Worm (Caenorhabditis elegans) whole organism, L1 larva: ENCODE measurements around the gene Y39A1C.1.

Experiments used
- C04F5.9 ChIP-seq: sonication (generic microtip); optimal IDR thresholded peaks from 2 replicates; lab custom pipeline; 2016; ENCODE audit warnings: missing genetic modification characterization, missing compliant biosample characterization
- C16A3.4 ChIP-seq: fragments of 150-350 bp; optimal IDR thresholded peaks from 2 replicates; lab custom pipeline; 2014; ENCODE audit warnings: missing biosample characterization, missing genetic modification characterization
- Y116A8C.19 ChIP-seq: sonication (generic microtip); optimal IDR thresholded peaks from 2 replicates; lab custom pipeline; 2016; ENCODE audit warnings: missing compliant biosample characterization, missing genetic modification characterization, borderline replicate concordance
- aha-1 ChIP-seq: fragments of 150-350 bp; optimal IDR thresholded peaks from 2 replicates; lab custom pipeline; 2014; ENCODE audit warnings: missing biosample characterization, missing genetic modification characterization
- ama-1 ChIP-seq: fragments of 150-350 bp; optimal IDR thresholded peaks from 2 replicates; lab custom pipeline; 2014
- ceh-63 ChIP-seq: fragments of 200-800 bp; sonication (Bioruptor generic); optimal IDR thresholded peaks from 2 replicates; lab custom pipeline; 2018; ENCODE audit warnings: mild to moderate bottlenecking, missing genetic modification characterization, missing compliant biosample characterization
- ceh-88 ChIP-seq: fragments of 200-800 bp; sonication (Bioruptor generic); IDR thresholded peaks from 2 replicates; pipeline ENCODE4 v1.3.6; 2022; ENCODE audit warnings: missing genetic modification characterization, missing compliant biosample characterization
- ceh-90 ChIP-seq: sonication (generic microtip); optimal IDR thresholded peaks from 2 replicates; lab custom pipeline; 2016; ENCODE audit warnings: missing genetic modification characterization, missing compliant biosample characterization
- ces-1 ChIP-seq: fragments of 150-350 bp; optimal IDR thresholded peaks from 2 replicates; lab custom pipeline; 2014; ENCODE audit warnings: missing biosample characterization, missing genetic modification reagents, missing genetic modification characterization
- dsc-1 ChIP-seq: sonication (generic microtip); optimal IDR thresholded peaks from 2 replicates; lab custom pipeline; 2016; ENCODE audit warnings: mild to moderate bottlenecking, missing genetic modification characterization, missing compliant biosample characterization
- efl-1 ChIP-seq, 4 experiments: fragments of 150-350 bp; optimal IDR thresholded peaks in 3 of 4; peaks in 1 of 4; 1 replicate in 1 of 4; 2 replicates in 3 of 4; lab custom pipeline; 2014; ENCODE audit warnings: missing biosample characterization in 2 of 4, missing genetic modification characterization in 2 of 4, missing genetic modification reagents in 2 of 4
- efl-3 ChIP-seq: fragments of 200-800 bp; sonication (Bioruptor generic); optimal IDR thresholded peaks from 2 replicates; lab custom pipeline; 2018; ENCODE audit warnings: mild to moderate bottlenecking, missing genetic modification characterization, missing compliant biosample characterization
- egl-13 ChIP-seq: sonication (generic microtip); optimal IDR thresholded peaks from 2 replicates; lab custom pipeline; 2016; ENCODE audit warnings: missing genotype, missing genetic modification reagents, missing genetic modification characterization, missing compliant biosample characterization
- elt-2 ChIP-seq: sonication (generic microtip); optimal IDR thresholded peaks from 2 replicates; lab custom pipeline; 2016; ENCODE audit warnings: missing genetic modification characterization, mild to moderate bottlenecking, inconsistent platforms, missing compliant biosample characterization, missing genetic modification reagents
- fkh-10 ChIP-seq: sonication (generic microtip); optimal IDR thresholded peaks from 2 replicates; lab custom pipeline; 2017; ENCODE audit warnings: missing biosample characterization, missing genetic modification reagents, missing genetic modification characterization
- fkh-4 ChIP-seq: sonication (generic microtip); optimal IDR thresholded peaks from 2 replicates; lab custom pipeline; 2016; ENCODE audit warnings: missing compliant biosample characterization, missing genetic modification characterization, borderline replicate concordance
- fkh-8 ChIP-seq: sonication (generic microtip); optimal IDR thresholded peaks from 2 replicates; lab custom pipeline; 2016; ENCODE audit warnings: mild to moderate bottlenecking, missing genetic modification characterization, missing compliant biosample characterization
- hlh-4 ChIP-seq: sonication (generic microtip); optimal IDR thresholded peaks from 2 replicates; lab custom pipeline; 2016; ENCODE audit warnings: mild to moderate bottlenecking, missing genetic modification characterization, missing compliant biosample characterization
- isw-1 ChIP-seq: fragments of 200-800 bp; sonication (Bioruptor generic); IDR thresholded peaks from 2 replicates; pipeline ENCODE4 v1.3.6; 2022; ENCODE audit warnings: missing genetic modification characterization, missing compliant biosample characterization
- lin-13 ChIP-seq: fragments of 150-350 bp; optimal IDR thresholded peaks from 2 replicates; lab custom pipeline; 2014; ENCODE audit warnings: missing biosample characterization, missing genetic modification reagents, missing genetic modification characterization
- lin-14 ChIP-seq: fragments of 200-800 bp; sonication (Bioruptor generic); optimal IDR thresholded peaks from 2 replicates; lab custom pipeline; 2018; ENCODE audit warnings: mild to moderate bottlenecking, missing genetic modification characterization, moderate library complexity, missing compliant biosample characterization
- lin-15B ChIP-seq: fragments of 150-350 bp; sonication (generic microtip); optimal IDR thresholded peaks from 3 replicates; lab custom pipeline; 2014; ENCODE audit warnings: missing biosample characterization, missing genetic modification characterization
- lin-35 ChIP-seq, 2 experiments: fragments of 150-350 bp; optimal IDR thresholded peaks; 2 replicates each; lab custom pipeline; 2014; ENCODE audit warnings: missing biosample characterization in 2 of 2, missing genetic modification characterization in 2 of 2, missing genetic modification reagents in 2 of 2
- lir-3 ChIP-seq: sonication (generic microtip); optimal IDR thresholded peaks from 2 replicates; lab custom pipeline; 2016; ENCODE audit warnings: mild to moderate bottlenecking, missing genetic modification characterization, moderate library complexity, missing compliant biosample characterization; ENCODE audit not compliant: poor library complexity
- mab-9 ChIP-seq: fragments of 200-800 bp; sonication (Bioruptor generic); IDR thresholded peaks from 2 replicates; pipeline ENCODE4 v1.3.6; 2022; ENCODE audit warnings: missing genetic modification reagents, missing genetic modification characterization, missing compliant biosample characterization
- mef-2 ChIP-seq: fragments of 150-350 bp; optimal IDR thresholded peaks from 2 replicates; lab custom pipeline; 2014; ENCODE audit warnings: missing biosample characterization, missing genetic modification characterization
- nhr-19 ChIP-seq: fragments of 200-800 bp; sonication (Bioruptor generic); conservative IDR thresholded peaks from 2 replicates; pipeline ENCODE4 v1.3.6; 2022; ENCODE audit warnings: missing genetic modification characterization, missing compliant biosample characterization
- nhr-237 ChIP-seq: fragments of 150-350 bp; optimal IDR thresholded peaks from 2 replicates; lab custom pipeline; 2014; ENCODE audit warnings: missing biosample characterization, missing genetic modification characterization
- nhr-47 ChIP-seq: sonication (generic microtip); optimal IDR thresholded peaks from 2 replicates; lab custom pipeline; 2016; ENCODE audit warnings: mild to moderate bottlenecking, missing genetic modification characterization, moderate library complexity, missing compliant biosample characterization
- nhr-71 ChIP-seq: sonication (generic microtip); optimal IDR thresholded peaks from 2 replicates; lab custom pipeline; 2016; ENCODE audit warnings: mild to moderate bottlenecking, missing genetic modification characterization, moderate library complexity, missing compliant biosample characterization
- nhr-84 ChIP-seq: sonication (generic microtip); optimal IDR thresholded peaks from 2 replicates; lab custom pipeline; 2017; ENCODE audit warnings: missing biosample characterization, missing genetic modification characterization
- nhr-85 ChIP-seq: sonication (generic microtip); peaks from one replicate; lab custom pipeline; 2016; ENCODE audit warnings: missing genetic modification characterization, inconsistent platforms, missing compliant biosample characterization
- nhr-90 ChIP-seq: sonication (generic microtip); optimal IDR thresholded peaks from 2 replicates; lab custom pipeline; 2016; ENCODE audit warnings: mild to moderate bottlenecking, missing genetic modification characterization, missing compliant biosample characterization; ENCODE audit not compliant: poor library complexity
- pag-3 ChIP-seq: sonication (generic microtip); optimal IDR thresholded peaks from 2 replicates; lab custom pipeline; 2017; ENCODE audit warnings: missing genetic modification characterization, mild to moderate bottlenecking, missing compliant biosample characterization, antibody characterized with exemption, borderline replicate concordance; ENCODE audit not compliant: insufficient read depth
- pax-3 ChIP-seq: fragments of 200-800 bp; sonication (Bioruptor generic); optimal IDR thresholded peaks from 2 replicates; lab custom pipeline; 2018; ENCODE audit warnings: mild to moderate bottlenecking, missing genetic modification characterization, moderate library complexity, missing compliant biosample characterization
- pqm-1 ChIP-seq: sonication (generic microtip); optimal IDR thresholded peaks from 3 replicates; lab custom pipeline; 2017; ENCODE audit warnings: missing biosample characterization, missing genetic modification characterization
- rnt-1 ChIP-seq: sonication (generic microtip); optimal IDR thresholded peaks from 2 replicates; lab custom pipeline; 2016; ENCODE audit warnings: mild to moderate bottlenecking, missing genetic modification characterization, moderate library complexity, missing compliant biosample characterization
- snpc-4 ChIP-seq: fragments of 150-350 bp; optimal IDR thresholded peaks from 2 replicates; lab custom pipeline; 2014; ENCODE audit warnings: missing biosample characterization, missing genetic modification characterization
- sox-4 ChIP-seq: sonication (generic microtip); optimal IDR thresholded peaks from 2 replicates; lab custom pipeline; 2016; ENCODE audit warnings: missing genetic modification characterization, missing compliant biosample characterization
- swsn-7 ChIP-seq: sonication (generic microtip); optimal IDR thresholded peaks from 2 replicates; lab custom pipeline; 2016; ENCODE audit warnings: missing genetic modification characterization, missing compliant biosample characterization
- tbx-2 ChIP-seq: sonication (generic microtip); optimal IDR thresholded peaks from 2 replicates; lab custom pipeline; 2016; ENCODE audit warnings: missing genetic modification characterization, missing compliant biosample characterization
- tlp-1 ChIP-seq: fragments of 150-350 bp; optimal IDR thresholded peaks from 2 replicates; lab custom pipeline; 2014; ENCODE audit warnings: missing biosample characterization, missing genetic modification characterization
- unc-86 ChIP-seq: sonication (generic microtip); optimal IDR thresholded peaks from 2 replicates; lab custom pipeline; 2016; ENCODE audit warnings: missing genetic modification characterization, missing compliant biosample characterization
- unc-98 ChIP-seq: fragments of 200-800 bp; sonication (Bioruptor generic); IDR thresholded peaks from 2 replicates; pipeline ENCODE4 v1.3.6; 2022; ENCODE audit warnings: missing genetic modification characterization, missing compliant biosample characterization
- vab-15 ChIP-seq: sonication (generic microtip); optimal IDR thresholded peaks from 2 replicates; lab custom pipeline; 2017; ENCODE audit warnings: missing genotype, mild to moderate bottlenecking, missing genetic modification characterization, missing compliant biosample characterization
- xbp-1 ChIP-seq: sonication (generic microtip); optimal IDR thresholded peaks from 2 replicates; lab custom pipeline; 2016; ENCODE audit warnings: missing genetic modification characterization, missing compliant biosample characterization
- zag-1 ChIP-seq: fragments of 150-350 bp; optimal IDR thresholded peaks from 2 replicates; lab custom pipeline; 2014; ENCODE audit warnings: missing biosample characterization, missing genetic modification characterization
- ztf-11 ChIP-seq, 2 experiments: sonication (generic microtip); optimal IDR thresholded peaks; 2 replicates each; lab custom pipeline; 2016 to 2017; ENCODE audit warnings: missing genetic modification characterization in 2 of 2, missing biosample characterization in 1 of 2, missing compliant biosample characterization in 1 of 2

Gene Y39A1C.1

ce11 chrIII:10848858-10849257, 6.4 kb upstream of the Y39A1C.1 start, which contains the start of the genes fbxb-85 and hex-3 (continued):
- TF ChIP-seq fkh-10 (GFP tag; lab: Kevin White, UChicago) (peak; percentile 93), nhr-85 (tag; lab: Kevin White, UChicago) (peak; percentile 97), pax-3 (tag; lab: Kevin White, UChicago) (peak; percentile 89), ceh-90 (tag; lab: Kevin White, UChicago) (peak; percentile 50), lin-14 (GFP tag; lab: Kevin White, UChicago) (peak; percentile 94), pqm-1 (tag; lab: Kevin White, UChicago) (no peak), tlp-1 (tag; lab: Kevin White, UChicago) (no peak), unc-98 (GFP tag; lab: Robert Waterston, UW) (0 out of 2 replicates have a peak, but pooled peaks have one; percentile 32), aha-1 (tag; lab: Kevin White, UChicago) (peak; percentile 76), pag-3 (tag; lab: Kevin White, UChicago) (peak; percentile 9)

- TF ChIP-seq ceh-63 (GFP tag; lab: Kevin White, UChicago), result peak; percentile 72
- TF ChIP-seq elt-2 (tag; lab: Kevin White, UChicago), result peak; percentile 16
- TF ChIP-seq pax-3 (tag; lab: Kevin White, UChicago), result peak; percentile 11
- TF ChIP-seq nhr-19, result peak; percentile 37
- TF ChIP-seq lin-14 (GFP tag; lab: Kevin White, UChicago), result no peak
- peak; percentile 34 for TF ChIP-seq isw-1 (GFP tag; lab: Robert Waterston, UW)
- peak; percentile 29 for TF ChIP-seq xbp-1
- peak; percentile 77 for TF ChIP-seq unc-98 (GFP tag; lab: Robert Waterston, UW)
- TF ChIP-seq Y116A8C.19 (tag; lab: Kevin White, UChicago), result peak; percentile 19
- TF ChIP-seq fkh-8 (tag; lab: Kevin White, UChicago), result peak; percentile 47
- no peak for TF ChIP-seq zag-1
- TF ChIP-seq dsc-1, result peak; percentile 21
- TF ChIP-seq lin-15B (tag; lab: Kevin White, UChicago), result no peak
- TF ChIP-seq lin-35 (GFP tag; optimal IDR thresholded peaks at IDR 0.05; lab: Kevin White, UChicago), result no peak
- no peak for TF ChIP-seq ces-1
- no peak for TF ChIP-seq tlp-1 (tag; lab: Kevin White, UChicago)
- peak; percentile 72 for TF ChIP-seq rnt-1 (tag; lab: Kevin White, UChicago)
- TF ChIP-seq swsn-7 (tag; lab: Kevin White, UChicago), result peak; percentile 6
- peak; percentile 26 to 62 for TF ChIP-seq efl-1 (optimal IDR thresholded peaks at IDR 0.05; lab: Kevin White, UChicago)
- TF ChIP-seq efl-1 (GFP tag; optimal IDR thresholded peaks at IDR 0.05 in 1 of 2; lab: Kevin White, UChicago), result peak in 1 of 2 experiments; percentile 62
- peak; percentile 57 for TF ChIP-seq nhr-71 (tag; lab: Kevin White, UChicago)
- peak; percentile 49; the same call in 1 of the 2 replicates for TF ChIP-seq ceh-88 (GFP tag; lab: Robert Waterston, UW)
- peak; percentile 37; the same call in 1 of the 2 replicates for TF ChIP-seq mab-9
- TF ChIP-seq snpc-4, result no peak
- TF ChIP-seq fkh-4, result peak; percentile 1
- peak in 1 of 2 experiments; percentile 80 for TF ChIP-seq ztf-11 (tag; optimal IDR thresholded peaks at IDR 0.05; lab: Kevin White, UChicago)
- TF ChIP-seq nhr-90 (tag; lab: Kevin White, UChicago), result peak; percentile 62
- peak; percentile 49 for TF ChIP-seq tbx-2
- no peak for TF ChIP-seq ama-1 (lab: Kevin White, UChicago)
- no peak for TF ChIP-seq nhr-237 (tag; lab: Kevin White, UChicago)
- peak; percentile 1 for TF ChIP-seq ceh-90 (tag; lab: Kevin White, UChicago)
- TF ChIP-seq egl-13 (tag; lab: Kevin White, UChicago), result peak; percentile 34
- no peak for TF ChIP-seq nhr-85 (tag; lab: Kevin White, UChicago)
- TF ChIP-seq C04F5.9, result no peak
- TF ChIP-seq mef-2 (tag; lab: Kevin White, UChicago), result no peak
- peak; percentile 54 for TF ChIP-seq sox-4
- TF ChIP-seq nhr-47 (tag; lab: Kevin White, UChicago), result peak; percentile 51
- TF ChIP-seq C16A3.4, result no peak
- TF ChIP-seq efl-3 (GFP tag; lab: Kevin White, UChicago), result no peak
- TF ChIP-seq lir-3 (tag; lab: Kevin White, UChicago), result peak; percentile 75
- TF ChIP-seq vab-15 (tag; lab: Kevin White, UChicago), result peak; percentile 3
- no peak for TF ChIP-seq lin-13 (GFP tag; lab: Kevin White, UChicago)
- no peak for TF ChIP-seq nhr-84 (tag; lab: Kevin White, UChicago)
- peak; percentile 18 for TF ChIP-seq unc-86 (tag; lab: Kevin White, UChicago)
- peak; percentile 8 for TF ChIP-seq hlh-4
Measured at ce11 chrIII:10856830-10857229, 1.6 kb downstream of the Y39A1C.1 start.
